Fruit fly (Drosophila melanogaster) whole organism, prepupa: ENCODE measurements around the gene dpr7.

Experiments used
- Blimp-1 ChIP-seq: fragments of 200-800 bp; sonication (Bioruptor generic); optimal IDR thresholded peaks from 3 replicates; lab custom pipeline; 2017; ENCODE audit warnings: missing biosample characterization, missing genetic modification characterization, mild to moderate bottlenecking, moderate library complexity, missing genetic modification reagents
- CG31627 ChIP-seq: fragments of 200-800 bp; sonication (Bioruptor generic); optimal IDR thresholded peaks from 3 replicates; lab custom pipeline; 2016; ENCODE audit warnings: missing biosample characterization, missing genetic modification characterization
- CG8319 ChIP-seq: fragments of 200-800 bp; sonication (Bioruptor generic); optimal IDR thresholded peaks from 3 replicates; lab custom pipeline; 2016; ENCODE audit warnings: missing biosample characterization, missing genetic modification characterization
- CG8632 ChIP-seq: fragments of 200-800 bp; sonication (Bioruptor generic); optimal IDR thresholded peaks from 3 replicates; lab custom pipeline; 2016; ENCODE audit warnings: missing biosample characterization, missing genetic modification characterization
- Gug ChIP-seq: fragments of 200-800 bp; sonication (Bioruptor generic); IDR thresholded peaks from 2 replicates; pipeline ENCODE4 v1.3.6; 2022; ENCODE audit warnings: missing biosample characterization, missing genetic modification characterization
- Hr38 ChIP-seq: sonication (Bioruptor generic); optimal IDR thresholded peaks from 2 replicates; lab custom pipeline; 2016; ENCODE audit warnings: missing biosample characterization, missing genetic modification characterization
- Lpt ChIP-seq: fragments of 200-800 bp; sonication (Bioruptor generic); optimal IDR thresholded peaks from 3 replicates; lab custom pipeline; 2016; ENCODE audit warnings: missing biosample characterization, missing genetic modification characterization
- Sox15 ChIP-seq: fragments of 200-800 bp; sonication (Bioruptor generic); optimal IDR thresholded peaks from 3 replicates; lab custom pipeline; 2016; ENCODE audit warnings: missing biosample characterization, missing genetic modification characterization
- dac ChIP-seq: fragments of 200-800 bp; sonication (Bioruptor generic); optimal IDR thresholded peaks from 2 replicates; lab custom pipeline; 2017; ENCODE audit warnings: missing biosample characterization, mild to moderate bottlenecking, missing genetic modification characterization
- dsx ChIP-seq: fragments of 200-800 bp; optimal IDR thresholded peaks from 3 replicates; lab custom pipeline; 2019; ENCODE audit warnings: missing biosample characterization, mild to moderate bottlenecking, missing genetic modification characterization, moderate library complexity; ENCODE audit not compliant: poor library complexity, severe bottlenecking
- eg ChIP-seq: fragments of 200-800 bp; sonication (Bioruptor generic); IDR thresholded peaks from 3 replicates; pipeline ENCODE4 v1.3.6; 2022; ENCODE audit warnings: missing biosample characterization, missing genetic modification characterization
- fkh ChIP-seq: fragments of 200-800 bp; sonication (Bioruptor generic); optimal IDR thresholded peaks from 3 replicates; lab custom pipeline; 2017; ENCODE audit warnings: missing biosample characterization, mild to moderate bottlenecking, missing genetic modification characterization, moderate library complexity
- pdm3 ChIP-seq: fragments of 200-800 bp; sonication (Bioruptor generic); optimal IDR thresholded peaks from 3 replicates; lab custom pipeline; 2016; ENCODE audit warnings: missing biosample characterization, missing genetic modification characterization

DNA sequence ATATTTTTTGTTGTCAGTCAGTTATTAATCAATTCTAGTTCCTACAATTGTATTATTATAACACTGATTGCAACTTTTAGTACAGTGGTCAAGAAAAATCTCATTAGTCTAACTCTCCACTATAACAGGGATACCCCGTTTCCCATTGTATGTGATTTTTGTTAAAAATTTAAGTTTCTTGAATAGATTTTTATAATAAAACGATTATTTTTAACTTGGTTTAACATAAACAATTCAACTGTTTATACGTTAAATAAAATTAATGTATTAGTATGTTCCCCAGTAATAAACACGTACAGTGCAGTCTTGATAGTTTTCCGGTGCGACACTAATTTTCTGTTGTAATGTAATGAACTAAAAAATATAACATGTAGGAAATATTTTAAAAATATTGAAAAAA lies 12.3 kb downstream of the dpr7 start:
- no peak for TF ChIP-seq CG31627 (GFP tag; lab: Kevin White, UChicago)
- no peak for TF ChIP-seq dsx
- TF ChIP-seq Blimp-1: no peak
- no peak for TF ChIP-seq Hr38 (GFP tag; lab: Kevin White, UChicago)
- TF ChIP-seq Lpt: no peak
- no peak for TF ChIP-seq fkh
- TF ChIP-seq Gug (GFP tag; lab: Robert Waterston, UW): no peak
- TF ChIP-seq CG8319 (GFP tag; lab: Kevin White, UChicago): no peak
- no peak for TF ChIP-seq pdm3
- no peak for TF ChIP-seq eg (GFP tag; lab: Robert Waterston, UW)
- TF ChIP-seq dac (GFP tag; lab: Kevin White, UChicago): no peak
- no peak for TF ChIP-seq CG8632
- TF ChIP-seq Sox15 (GFP tag; lab: Kevin White, UChicago): no peak
